Worm (Caenorhabditis elegans) whole organism, L4 larva: Measurements from ENCODE around the gene F38C2.1.
A peak's percentile ranks its signal among the peaks of the same experiment; 100 is the strongest.

Experiments
- F26F4.8 ChIP-seq: fragments of 200-800 bp; sonication (Bioruptor generic); conservative IDR thresholded peaks from 2 replicates; pipeline ENCODE4 v1.3.6; 2022; ENCODE audit warnings: missing genetic modification characterization, missing compliant biosample characterization
- F37D6.2 ChIP-seq: sonication (generic microtip); optimal IDR thresholded peaks from 2 replicates; lab custom pipeline; 2016; ENCODE audit warnings: mild to moderate bottlenecking, missing genetic modification characterization, missing compliant biosample characterization
- Y75B8A.6 ChIP-seq: fragments of 200-800 bp; sonication (Bioruptor generic); IDR thresholded peaks from 2 replicates; pipeline ENCODE4 v1.3.6; 2022; ENCODE audit warnings: missing genetic modification reagents, missing genetic modification characterization, missing compliant biosample characterization
- ZK337.2 ChIP-seq: fragments of 200-800 bp; sonication (Bioruptor generic); IDR thresholded peaks from 2 replicates; pipeline ENCODE4 v1.3.6; 2022; ENCODE audit warnings: missing genetic modification reagents, missing genetic modification characterization, missing compliant biosample characterization
- ZK546.5 ChIP-seq, 2 experiments: sonication (generic microtip); optimal IDR thresholded peaks; 2 replicates each; lab custom pipeline; 2017; ENCODE audit warnings: missing biosample characterization in 2 of 2, missing genetic modification characterization in 2 of 2
- aha-1 ChIP-seq: fragments of 150-350 bp; peaks from one replicate; lab custom pipeline; 2014; ENCODE audit warnings: missing biosample characterization, missing genetic modification characterization
- aly-2 ChIP-seq: sonication (generic microtip); optimal IDR thresholded peaks from 2 replicates; lab custom pipeline; 2018; ENCODE audit warnings: missing biosample characterization, missing genetic modification characterization
- ama-1 ChIP-seq: fragments of 150-350 bp; optimal IDR thresholded peaks from 2 replicates; lab custom pipeline; 2014; ENCODE audit warnings: inconsistent platforms, mixed read lengths
- ceh-44 ChIP-seq: fragments of 200-800 bp; sonication (Bioruptor generic); IDR thresholded peaks from 2 replicates; pipeline ENCODE4 v1.3.6; 2022; ENCODE audit warnings: missing genetic modification reagents, missing genetic modification characterization, missing compliant biosample characterization
- ceh-62 ChIP-seq: sonication (generic microtip); optimal IDR thresholded peaks from 2 replicates; lab custom pipeline; 2017; ENCODE audit warnings: missing biosample characterization, missing genetic modification characterization
- cey-2 ChIP-seq: sonication (generic microtip); optimal IDR thresholded peaks from 3 replicates; lab custom pipeline; 2017; ENCODE audit warnings: missing genetic modification characterization, mild to moderate bottlenecking, missing compliant biosample characterization, antibody characterized with exemption, borderline replicate concordance; ENCODE audit not compliant: insufficient read depth
- ctbp-1 ChIP-seq: fragments of 200-800 bp; sonication (Bioruptor generic); IDR thresholded peaks from 2 replicates; pipeline ENCODE4 v1.3.6; 2022; ENCODE audit warnings: missing genetic modification reagents, missing genetic modification characterization, missing compliant biosample characterization
- daf-12 ChIP-seq: fragments of 150-350 bp; optimal IDR thresholded peaks from 2 replicates; lab custom pipeline; 2014; ENCODE audit warnings: missing biosample characterization, missing genetic modification reagents, missing genetic modification characterization
- daf-19 ChIP-seq: fragments of 200-800 bp; sonication (Bioruptor generic); conservative IDR thresholded peaks from 2 replicates; pipeline ENCODE4 v1.3.6; 2022; ENCODE audit warnings: missing genetic modification characterization, missing compliant biosample characterization
- daf-8 ChIP-seq: fragments of 200-800 bp; sonication (Bioruptor generic); IDR thresholded peaks from 2 replicates; pipeline ENCODE4 v1.3.6; 2022; ENCODE audit warnings: missing genetic modification characterization, missing compliant biosample characterization
- dmd-8 ChIP-seq: fragments of 200-800 bp; sonication (Bioruptor generic); IDR thresholded peaks from 2 replicates; pipeline ENCODE4 v1.3.6; 2022; ENCODE audit warnings: missing genetic modification characterization, missing compliant biosample characterization
- duxl-1 ChIP-seq: sonication (generic microtip); optimal IDR thresholded peaks from 2 replicates; lab custom pipeline; 2016; ENCODE audit warnings: mild to moderate bottlenecking, missing genetic modification characterization, moderate library complexity, missing compliant biosample characterization; ENCODE audit not compliant: poor library complexity
- egl-27 ChIP-seq: sonication (generic microtip); optimal IDR thresholded peaks from 3 replicates; lab custom pipeline; 2017; ENCODE audit warnings: missing biosample characterization, missing genetic modification reagents, missing genetic modification characterization
- egl-43 ChIP-seq: fragments of 200-800 bp; sonication (Bioruptor generic); IDR thresholded peaks from 2 replicates; pipeline ENCODE4 v1.3.6; 2022; ENCODE audit warnings: missing genetic modification reagents, missing genetic modification characterization, missing compliant biosample characterization
- fkh-10 ChIP-seq: fragments of 150-350 bp; optimal IDR thresholded peaks from 2 replicates; lab custom pipeline; 2014; ENCODE audit warnings: missing biosample characterization, missing genetic modification reagents, missing genetic modification characterization
- hif-1 ChIP-seq, 2 experiments: sonication (generic microtip); optimal IDR thresholded peaks; 2 replicates each; lab custom pipeline; 2016 to 2017; ENCODE audit warnings: missing compliant biosample characterization in 2 of 2, missing genetic modification characterization in 2 of 2, missing genetic modification reagents in 2 of 2, missing genotype in 2 of 2, mild to moderate bottlenecking in 1 of 2
- lin-1 ChIP-seq: fragments of 200-800 bp; sonication (Bioruptor generic); IDR thresholded peaks from 2 replicates; pipeline ENCODE4 v1.3.6; 2022; ENCODE audit warnings: missing genetic modification reagents, missing genetic modification characterization, missing compliant biosample characterization
- lin-15B ChIP-seq: fragments of 150-350 bp; sonication (generic microtip); optimal IDR thresholded peaks from 3 replicates; lab custom pipeline; 2014; ENCODE audit warnings: missing biosample characterization, missing genetic modification characterization
- mdl-1 ChIP-seq, 2 experiments: fragments of 150-350 bp in 1 of 2; sonication (generic microtip) in 1 of 2; optimal IDR thresholded peaks; 2 replicates each; lab custom pipeline; 2014 to 2017; ENCODE audit warnings: missing biosample characterization in 2 of 2, missing genetic modification characterization in 2 of 2
- mep-1 ChIP-seq: fragments of 150-350 bp; sonication (generic microtip); optimal IDR thresholded peaks from 3 replicates; lab custom pipeline; 2014; ENCODE audit warnings: missing biosample characterization, missing genetic modification characterization
- mxl-2 ChIP-seq: fragments of 200-800 bp; sonication (Bioruptor generic); conservative IDR thresholded peaks from 2 replicates; pipeline ENCODE4 v1.3.6; 2022; ENCODE audit warnings: missing genetic modification reagents, missing genetic modification characterization, missing compliant biosample characterization
- mxl-3 ChIP-seq: fragments of 200-800 bp; sonication (Bioruptor generic); optimal IDR thresholded peaks from 2 replicates; lab custom pipeline; 2018; ENCODE audit warnings: mild to moderate bottlenecking, missing genetic modification characterization, missing compliant biosample characterization
- nhr-102 ChIP-seq: sonication (generic microtip); optimal IDR thresholded peaks from 2 replicates; lab custom pipeline; 2016; ENCODE audit warnings: mild to moderate bottlenecking, missing genetic modification characterization, moderate library complexity, missing compliant biosample characterization
- nhr-25 ChIP-seq: sonication (generic microtip); optimal IDR thresholded peaks from 2 replicates; lab custom pipeline; 2017; ENCODE audit warnings: missing genetic modification characterization, mild to moderate bottlenecking, missing compliant biosample characterization, antibody characterized with exemption, moderate library complexity, borderline replicate concordance; ENCODE audit not compliant: insufficient read depth
- nhr-42 ChIP-seq: fragments of 200-800 bp; sonication (Bioruptor generic); IDR thresholded peaks from 2 replicates; pipeline ENCODE4 v1.3.6; 2022; ENCODE audit warnings: missing genetic modification characterization, missing compliant biosample characterization
- nhr-48 ChIP-seq: sonication (generic microtip); optimal IDR thresholded peaks from 2 replicates; lab custom pipeline; 2016; ENCODE audit warnings: mild to moderate bottlenecking, missing genetic modification characterization, missing compliant biosample characterization
- nhr-6 ChIP-seq: fragments of 150-350 bp; optimal IDR thresholded peaks from 2 replicates; lab custom pipeline; 2014; ENCODE audit warnings: missing biosample characterization, missing genetic modification characterization
- rbr-2 ChIP-seq: sonication (generic microtip); optimal IDR thresholded peaks from 2 replicates; lab custom pipeline; 2016; ENCODE audit warnings: missing genotype, missing genetic modification characterization, missing compliant biosample characterization
- set-16 ChIP-seq: fragments of 200-800 bp; sonication (Bioruptor generic); IDR thresholded peaks from 2 replicates; pipeline ENCODE4 v1.3.6; 2022; ENCODE audit warnings: missing genetic modification reagents, missing genetic modification characterization, missing compliant biosample characterization
- snpc-4 ChIP-seq: fragments of 150-350 bp; optimal IDR thresholded peaks from 2 replicates; lab custom pipeline; 2014; ENCODE audit warnings: missing biosample characterization, missing genetic modification characterization
- unc-130 ChIP-seq: sonication (generic microtip); optimal IDR thresholded peaks from 2 replicates; lab custom pipeline; 2016; ENCODE audit warnings: missing genetic modification reagents, missing genetic modification characterization, missing compliant biosample characterization
- unc-62 ChIP-seq, 3 experiments: fragments of 150-350 bp in 1 of 3; sonication (generic microtip); optimal IDR thresholded peaks in 2 of 3; peaks in 1 of 3; 1 replicate in 1 of 3; 2 replicates in 2 of 3; lab custom pipeline; 2014 to 2017; ENCODE audit warnings: missing biosample characterization in 3 of 3, missing genetic modification characterization in 3 of 3, missing genetic modification reagents in 3 of 3, missing genotype in 1 of 3
- vab-7 ChIP-seq: fragments of 200-800 bp; sonication (Bioruptor generic); IDR thresholded peaks from 2 replicates; pipeline ENCODE4 v1.3.6; 2022; ENCODE audit warnings: missing genetic modification reagents, missing genetic modification characterization, missing compliant biosample characterization
- zip-11 ChIP-seq: fragments of 200-800 bp; sonication (Bioruptor generic); IDR thresholded peaks from 2 replicates; pipeline ENCODE4 v1.3.6; 2022; ENCODE audit warnings: missing genetic modification characterization, missing compliant biosample characterization
- ztf-7 ChIP-seq: fragments of 150-350 bp; optimal IDR thresholded peaks from 2 replicates; lab custom pipeline; 2014; ENCODE audit warnings: missing biosample characterization, missing genetic modification characterization

F38C2.1 gene

DNA sequence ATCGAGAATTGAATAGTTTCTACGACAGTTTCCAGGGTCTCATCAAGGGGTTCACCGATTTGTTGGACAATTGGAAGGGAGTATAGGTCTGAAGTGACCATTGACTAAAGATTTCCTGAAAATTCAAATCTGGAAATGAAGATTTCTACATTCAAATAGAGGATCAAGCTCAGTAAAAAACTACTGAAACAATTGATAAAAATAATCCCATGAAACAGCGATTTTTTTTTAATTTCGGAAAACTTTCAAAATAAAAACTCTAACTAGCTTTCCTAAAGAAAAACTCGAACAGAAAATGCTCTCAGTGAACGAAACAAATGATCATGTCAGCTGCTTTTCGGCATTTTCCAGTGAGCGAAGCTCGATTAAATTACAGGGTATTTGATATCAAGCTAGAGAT, 25.7 kb upstream of the F38C2.1 start, which contains the start of gene srv-11:
TSS of gene srv-11 (minus strand) at position 101 of the 400 bp plus-strand sequence.
- TF ChIP-seq lin-1: no peak
- no peak for TF ChIP-seq ZK337.2 (GFP tag; lab: Robert Waterston, UW)
- no peak for TF ChIP-seq lin-15B (tag; lab: Kevin White, UChicago)
- no peak for TF ChIP-seq ztf-7 (tag; lab: Kevin White, UChicago)
- no peak for TF ChIP-seq nhr-42 (GFP tag; lab: Robert Waterston, UW)
- no peak for TF ChIP-seq cey-2 (tag; lab: Kevin White, UChicago)
- TF ChIP-seq mxl-2 (GFP tag; lab: Robert Waterston, UW): no peak
- no peak for TF ChIP-seq nhr-102
- no peak for TF ChIP-seq nhr-6
- no peak for TF ChIP-seq mxl-3
- no peak for TF ChIP-seq aly-2 (tag; lab: Kevin White, UChicago)
- TF ChIP-seq mep-1 (tag; lab: Kevin White, UChicago): no peak
- TF ChIP-seq unc-130 (GFP tag; lab: Kevin White, UChicago): no peak
- TF ChIP-seq egl-43 (GFP tag; lab: Robert Waterston, UW): no peak
- no peak for TF ChIP-seq daf-19 (GFP tag; lab: Robert Waterston, UW)
- no peak for TF ChIP-seq F37D6.2 (tag; lab: Kevin White, UChicago)
- TF ChIP-seq fkh-10 (GFP tag; lab: Kevin White, UChicago): no peak

DNA sequence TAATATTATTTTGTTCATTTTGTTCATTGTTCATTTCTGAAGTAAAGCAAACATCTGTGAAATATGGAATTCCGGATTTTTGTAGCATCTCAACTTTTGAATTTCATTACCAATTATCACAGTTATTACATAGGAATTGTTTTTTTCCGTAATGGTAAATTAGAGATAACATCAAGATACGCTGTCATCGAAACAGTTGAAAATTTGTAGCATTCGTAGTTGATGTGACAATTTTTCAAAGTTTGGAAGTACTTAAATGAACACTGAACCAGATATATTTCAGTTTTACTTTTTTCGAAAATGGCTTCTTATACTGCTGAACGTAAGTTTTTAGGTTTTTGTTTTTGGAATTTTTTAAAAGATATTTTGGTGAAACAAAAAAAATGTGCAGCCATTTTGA, 21.5 kb upstream of the F38C2.1 start, which contains the start of gene H25K10.4:
TSS of gene H25K10.4 (plus strand) at position 301 of the 400 bp plus-strand sequence.
- TF ChIP-seq zip-11 (GFP tag; lab: Robert Waterston, UW): no peak
- no peak for TF ChIP-seq daf-19 (GFP tag; lab: Robert Waterston, UW)
- no peak for TF ChIP-seq snpc-4
- TF ChIP-seq Y75B8A.6: no peak
- TF ChIP-seq aly-2 (tag; lab: Kevin White, UChicago): no peak
- no peak for TF ChIP-seq nhr-48 (tag; lab: Kevin White, UChicago)
- TF ChIP-seq vab-7 (GFP tag; lab: Robert Waterston, UW): no peak
- no peak for TF ChIP-seq hif-1 (tag; optimal IDR thresholded peaks at IDR 0.05; lab: Kevin White, UChicago)
- no peak for TF ChIP-seq aha-1 (tag; lab: Kevin White, UChicago)
- TF ChIP-seq mdl-1 (tag; optimal IDR thresholded peaks at IDR 0.05; lab: Kevin White, UChicago): no peak
- TF ChIP-seq set-16 (GFP tag; lab: Robert Waterston, UW): no peak
- TF ChIP-seq daf-8 (GFP tag; lab: Robert Waterston, UW): no peak
- no peak for TF ChIP-seq egl-27
- TF ChIP-seq daf-12: no peak
- TF ChIP-seq ceh-62 (tag; lab: Kevin White, UChicago): no peak
- no peak for TF ChIP-seq ama-1 (lab: Kevin White, UChicago)

DNA sequence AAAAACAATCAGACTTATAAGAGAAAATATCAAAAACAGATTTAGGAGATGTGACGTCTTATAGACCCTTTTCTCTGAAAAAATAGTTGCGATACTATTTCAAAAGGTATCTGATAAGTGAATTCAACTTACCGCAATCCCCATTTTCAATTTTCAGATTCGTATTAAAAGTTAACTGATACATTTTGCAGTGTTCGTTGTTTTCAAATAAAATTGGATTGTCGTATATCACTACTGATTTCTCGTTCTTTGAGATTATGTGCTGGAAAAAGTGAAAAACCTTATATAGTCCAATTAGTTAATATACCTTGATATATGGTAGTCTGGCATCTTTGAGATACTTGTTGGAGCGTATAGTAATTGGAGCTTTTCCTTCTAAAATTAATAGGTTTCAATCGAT, 16.8 kb upstream of the F38C2.1 start:
- TF ChIP-seq ZK546.5 (tag; optimal IDR thresholded peaks at IDR 0.05; lab: Kevin White, UChicago) (no peak), unc-62 (GFP tag; optimal IDR thresholded peaks at IDR 0.05 in 1 of 2; lab: Kevin White, UChicago) (peak in 1 of 2 experiments; percentile 90), unc-62 (tag; optimal IDR thresholded peaks at IDR 0.05; lab: Kevin White, UChicago) (no peak)
- TF ChIP-seq, all 104 proteins: peak for 1

DNA sequence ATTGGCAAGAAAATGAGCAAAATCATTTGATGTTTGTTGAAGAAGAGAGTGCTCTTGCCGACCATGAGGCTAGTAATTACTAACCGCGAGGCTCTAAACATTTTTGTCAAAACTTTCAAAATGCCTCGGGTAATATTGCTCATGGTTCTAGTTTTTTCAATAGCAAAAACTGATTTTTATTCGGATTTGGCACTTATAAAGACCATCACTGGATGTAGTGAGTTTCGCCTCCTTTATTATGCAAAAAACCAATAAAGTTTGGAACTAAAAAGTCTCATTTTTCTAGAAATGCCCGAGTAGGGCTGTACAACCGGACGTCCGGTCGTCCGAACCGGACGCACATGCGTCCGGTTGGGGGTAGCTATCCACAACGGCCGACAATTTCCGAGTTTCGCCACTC, 14.2 kb upstream of the F38C2.1 start, which contains the start of the genes hpa-1 and irld-39:
TSS of gene hpa-1 (minus strand) at position 101 of the 400 bp plus-strand sequence.
TSS of gene irld-39 (plus strand) at position 121 of the 400 bp plus-strand sequence.
- no peak for TF ChIP-seq nhr-25 (tag; lab: Kevin White, UChicago)
- TF ChIP-seq ctbp-1: no peak
- no peak for TF ChIP-seq F26F4.8 (GFP tag; lab: Robert Waterston, UW)
- TF ChIP-seq duxl-1: no peak
- no peak for TF ChIP-seq dmd-8 (GFP tag; lab: Robert Waterston, UW)
- TF ChIP-seq rbr-2: no peak
- no peak for TF ChIP-seq nhr-48 (tag; lab: Kevin White, UChicago)
- no peak for TF ChIP-seq ceh-44 (GFP tag; lab: Robert Waterston, UW)
- TF ChIP-seq ZK337.2 (GFP tag; lab: Robert Waterston, UW): no peak
- no peak for TF ChIP-seq nhr-6
- TF ChIP-seq, all 104 proteins: peak for 0
